Worm (Caenorhabditis elegans) whole organism, midembryonic: ENCODE data around the gene hum-6.

Experiments
- T22C8.4 ChIP-seq: fragments of 200-800 bp; sonication (Bioruptor generic); IDR thresholded peaks from 2 replicates; pipeline ENCODE4 v1.3.6; 2022; ENCODE audit warnings: missing genetic modification characterization, missing compliant biosample characterization
- cog-1 ChIP-seq: sonication (generic microtip); optimal IDR thresholded peaks from 2 replicates; lab custom pipeline; 2016; ENCODE audit warnings: missing genetic modification characterization, missing compliant biosample characterization
- flt-1 ChIP-seq: fragments of 200-800 bp; sonication (Bioruptor generic); IDR thresholded peaks from 2 replicates; pipeline ENCODE4 v1.3.6; 2022; ENCODE audit warnings: missing genetic modification characterization, missing compliant biosample characterization
- klf-2 ChIP-seq: fragments of 200-800 bp; sonication (Bioruptor generic); conservative IDR thresholded peaks from 2 replicates; pipeline ENCODE4 v1.3.6; 2022; ENCODE audit warnings: missing genetic modification reagents, missing genetic modification characterization, missing compliant biosample characterization
- med-1 ChIP-seq: sonication (generic microtip); optimal IDR thresholded peaks from 2 replicates; lab custom pipeline; 2017; ENCODE audit warnings: missing genetic modification characterization, mild to moderate bottlenecking, missing compliant biosample characterization, antibody characterized with exemption, missing genetic modification reagents; ENCODE audit not compliant: insufficient read depth
- ref-1 ChIP-seq: fragments of 200-800 bp; sonication (Bioruptor generic); conservative IDR thresholded peaks from 2 replicates; pipeline ENCODE4 v1.3.6; 2022; ENCODE audit warnings: missing genetic modification reagents, missing genetic modification characterization, missing compliant biosample characterization
- tab-1 ChIP-seq: fragments of 200-800 bp; sonication (Bioruptor generic); IDR thresholded peaks from 2 replicates; pipeline ENCODE4 v1.3.6; 2022; ENCODE audit warnings: missing genetic modification characterization, missing compliant biosample characterization
- ztf-23 ChIP-seq: fragments of 200-800 bp; sonication (Bioruptor generic); IDR thresholded peaks from 2 replicates; pipeline ENCODE4 v1.3.6; 2022; ENCODE audit warnings: missing genetic modification reagents, missing genetic modification characterization, missing compliant biosample characterization
- ztf-29 ChIP-seq: fragments of 200-800 bp; sonication (Bioruptor generic); IDR thresholded peaks from 2 replicates; pipeline ENCODE4 v1.3.6; 2022; ENCODE audit warnings: missing genetic modification reagents, missing genetic modification characterization, missing compliant biosample characterization

The hum-6 gene

ce11 chrX:2344104-2344503, 41.2 kb downstream of the hum-6 start:
- TF ChIP-seq flt-1 (GFP tag; lab: Robert Waterston, UW): no peak
- no peak for TF ChIP-seq med-1 (GFP tag; lab: Kevin White, UChicago)
- no peak for TF ChIP-seq T22C8.4 (GFP tag; lab: Robert Waterston, UW)
- no peak for TF ChIP-seq klf-2 (GFP tag; lab: Robert Waterston, UW)
- TF ChIP-seq ref-1: no peak
- no peak for TF ChIP-seq ztf-23
- no peak for TF ChIP-seq cog-1
- TF ChIP-seq tab-1: no peak
- TF ChIP-seq ztf-29 (GFP tag; lab: Robert Waterston, UW): no peak

- TF ChIP-seq flt-1 (GFP tag; lab: Robert Waterston, UW): no peak
- no peak for TF ChIP-seq klf-2 (GFP tag; lab: Robert Waterston, UW)
- TF ChIP-seq ztf-23: no peak
- TF ChIP-seq cog-1: no peak
- TF ChIP-seq tab-1: no peak
- no peak for TF ChIP-seq med-1 (GFP tag; lab: Kevin White, UChicago)
- no peak for TF ChIP-seq ref-1
- TF ChIP-seq ztf-29 (GFP tag; lab: Robert Waterston, UW): no peak
- TF ChIP-seq T22C8.4 (GFP tag; lab: Robert Waterston, UW): no peak
Measured at ce11 chrX:2344666-2345065, 41.8 kb downstream of the hum-6 start, which contains the start of gene nlp-2. Gene nlp-2, minus strand, starts transcription at chrX:2344766.

ce11 chrX:2347962-2348361, 45.1 kb downstream of the hum-6 start:
- TF ChIP-seq med-1 (GFP tag; lab: Kevin White, UChicago) (no peak), cog-1 (no peak)

ce11 chrX:2352929-2353328, 50.0 kb downstream of the hum-6 start:
- TF ChIP-seq ztf-29 (GFP tag; lab: Robert Waterston, UW) (no peak), flt-1 (GFP tag; lab: Robert Waterston, UW) (no peak), ztf-23 (no peak), ref-1 (no peak), cog-1 (no peak), tab-1 (no peak)

ce11 chrX:2359797-2360196, 56.9 kb downstream of the hum-6 start, which contains the start of gene lgc-40:
Gene lgc-40, plus strand, starts transcription at chrX:2360097.
- no peak for TF ChIP-seq ref-1
- no peak for TF ChIP-seq flt-1 (GFP tag; lab: Robert Waterston, UW)
- TF ChIP-seq med-1 (GFP tag; lab: Kevin White, UChicago): no peak
- no peak for TF ChIP-seq T22C8.4 (GFP tag; lab: Robert Waterston, UW)
- no peak for TF ChIP-seq tab-1
- no peak for TF ChIP-seq cog-1
- no peak for TF ChIP-seq klf-2 (GFP tag; lab: Robert Waterston, UW)
- no peak for TF ChIP-seq ztf-23
- TF ChIP-seq ztf-29 (GFP tag; lab: Robert Waterston, UW): no peak

ce11 chrX:2362872-2363271, 60.0 kb downstream of the hum-6 start:
- TF ChIP-seq klf-2 (GFP tag; lab: Robert Waterston, UW): no peak
- TF ChIP-seq flt-1 (GFP tag; lab: Robert Waterston, UW): 0 out of 2 replicates have a peak, but pooled peaks have one; percentile 15
- TF ChIP-seq med-1 (GFP tag; lab: Kevin White, UChicago): no peak
- TF ChIP-seq ztf-29 (GFP tag; lab: Robert Waterston, UW): no peak
